Worm (Caenorhabditis elegans) whole organism, mixed stage, embryonic: ENCODE data around the gene C17H11.1.

Source experiments
- M03D4.4 ChIP-seq: sonication (generic microtip); optimal IDR thresholded peaks from 2 replicates; lab custom pipeline; 2017; ENCODE audit warnings: mild to moderate bottlenecking, missing genetic modification characterization, missing compliant biosample characterization
- bed-3 ChIP-seq: fragments of 200-800 bp; sonication (Bioruptor generic); optimal IDR thresholded peaks from 3 replicates; lab custom pipeline; 2018; ENCODE audit warnings: mild to moderate bottlenecking, missing genetic modification characterization, moderate library complexity, missing compliant biosample characterization
- blmp-1 ChIP-seq: fragments of 150-350 bp; optimal IDR thresholded peaks from 2 replicates; lab custom pipeline; 2014; ENCODE audit warnings: missing biosample characterization, missing genetic modification characterization
- ceh-39 ChIP-seq: fragments of 150-350 bp; optimal IDR thresholded peaks from 2 replicates; lab custom pipeline; 2014; ENCODE audit warnings: missing biosample characterization, missing genetic modification characterization
- ceh-43 ChIP-seq: fragments of 200-800 bp; sonication (Bioruptor generic); optimal IDR thresholded peaks from 2 replicates; lab custom pipeline; 2018; ENCODE audit warnings: mild to moderate bottlenecking, missing genetic modification characterization, moderate library complexity, missing compliant biosample characterization
- ceh-83 ChIP-seq: fragments of 200-800 bp; sonication (Bioruptor generic); optimal IDR thresholded peaks from 2 replicates; lab custom pipeline; 2018; ENCODE audit warnings: mild to moderate bottlenecking, missing genetic modification characterization, missing compliant biosample characterization
- drap-1 ChIP-seq: fragments of 200-800 bp; sonication (Bioruptor generic); optimal IDR thresholded peaks from 3 replicates; lab custom pipeline; 2018; ENCODE audit warnings: mild to moderate bottlenecking, missing genetic modification characterization, missing compliant biosample characterization
- elt-1 ChIP-seq: sonication (generic microtip); optimal IDR thresholded peaks from 2 replicates; lab custom pipeline; 2017; ENCODE audit warnings: missing genetic modification characterization, mild to moderate bottlenecking, missing compliant biosample characterization, antibody characterized with exemption, moderate library complexity, borderline replicate concordance; ENCODE audit not compliant: insufficient read depth
- elt-3 ChIP-seq: fragments of 150-350 bp; optimal IDR thresholded peaks from 2 replicates; lab custom pipeline; 2014; ENCODE audit warnings: missing biosample characterization, missing genetic modification characterization
- flh-1 ChIP-seq: fragments of 200-800 bp; sonication (Bioruptor generic); optimal IDR thresholded peaks from 2 replicates; lab custom pipeline; 2018; ENCODE audit warnings: mild to moderate bottlenecking, missing genetic modification characterization, moderate library complexity, missing compliant biosample characterization
- ham-2 ChIP-seq: fragments of 200-800 bp; sonication (Bioruptor generic); optimal IDR thresholded peaks from 2 replicates; lab custom pipeline; 2018; ENCODE audit warnings: mild to moderate bottlenecking, missing genetic modification characterization, missing compliant biosample characterization
- lin-13 ChIP-seq: fragments of 150-350 bp; optimal IDR thresholded peaks from 2 replicates; lab custom pipeline; 2014; ENCODE audit warnings: missing biosample characterization, missing genetic modification characterization
- lin-32 ChIP-seq: fragments of 200-800 bp; sonication (Bioruptor generic); optimal IDR thresholded peaks from 2 replicates; lab custom pipeline; 2018; ENCODE audit warnings: mild to moderate bottlenecking, missing genetic modification characterization, missing compliant biosample characterization
- lsy-2 ChIP-seq: fragments of 150-350 bp; optimal IDR thresholded peaks from 2 replicates; lab custom pipeline; 2014; ENCODE audit warnings: missing biosample characterization, missing genetic modification characterization
- mab-5 ChIP-seq: fragments of 150-350 bp; optimal IDR thresholded peaks from 2 replicates; lab custom pipeline; 2014; ENCODE audit warnings: missing biosample characterization, missing genetic modification characterization
- mep-1 ChIP-seq: fragments of 150-350 bp; optimal IDR thresholded peaks from 2 replicates; lab custom pipeline; 2017; ENCODE audit warnings: missing biosample characterization, missing genetic modification reagents, missing genetic modification characterization, inconsistent platforms
- mls-2 ChIP-seq: sonication (generic microtip); optimal IDR thresholded peaks from 2 replicates; lab custom pipeline; 2016; ENCODE audit warnings: mild to moderate bottlenecking, missing genetic modification characterization, moderate library complexity, missing compliant biosample characterization
- nhr-12 ChIP-seq: fragments of 150-350 bp; optimal IDR thresholded peaks from 2 replicates; lab custom pipeline; 2014; ENCODE audit warnings: missing biosample characterization, missing genetic modification characterization
- nhr-2 ChIP-seq: fragments of 150-350 bp; optimal IDR thresholded peaks from 2 replicates; lab custom pipeline; 2014; ENCODE audit warnings: missing biosample characterization, missing genetic modification characterization
- nhr-237 ChIP-seq: fragments of 150-350 bp; optimal IDR thresholded peaks from 2 replicates; lab custom pipeline; 2014; ENCODE audit warnings: missing biosample characterization, missing genetic modification characterization
- nhr-28 ChIP-seq: fragments of 150-350 bp; optimal IDR thresholded peaks from 2 replicates; lab custom pipeline; 2014; ENCODE audit warnings: missing biosample characterization, missing genetic modification characterization
- nhr-76 ChIP-seq: sonication (generic microtip); optimal IDR thresholded peaks from 2 replicates; lab custom pipeline; 2017; ENCODE audit warnings: missing biosample characterization, missing genetic modification characterization
- pha-4 ChIP-seq: fragments of 150-350 bp; optimal IDR thresholded peaks from 2 replicates; lab custom pipeline; 2018; ENCODE audit warnings: missing biosample characterization, missing genetic modification reagents, missing genetic modification characterization
- sem-2 ChIP-seq: fragments of 200-800 bp; sonication (Bioruptor generic); optimal IDR thresholded peaks from 2 replicates; lab custom pipeline; 2018; ENCODE audit warnings: mild to moderate bottlenecking, missing genetic modification characterization, missing compliant biosample characterization
- sptf-1 ChIP-seq: sonication (generic microtip); optimal IDR thresholded peaks from 2 replicates; lab custom pipeline; 2017; ENCODE audit warnings: mild to moderate bottlenecking, missing genetic modification characterization, moderate library complexity, missing compliant biosample characterization
- tbx-8 ChIP-seq: fragments of 200-800 bp; sonication (Bioruptor generic); optimal IDR thresholded peaks from 2 replicates; lab custom pipeline; 2018; ENCODE audit warnings: mild to moderate bottlenecking, missing genetic modification characterization, moderate library complexity, missing compliant biosample characterization
- unc-120 ChIP-seq: sonication (generic microtip); optimal IDR thresholded peaks from 2 replicates; lab custom pipeline; 2017; ENCODE audit warnings: missing genetic modification characterization, missing compliant biosample characterization; ENCODE audit not compliant: poor library complexity, severe bottlenecking
- unc-39 ChIP-seq: fragments of 150-350 bp; optimal IDR thresholded peaks from 2 replicates; lab custom pipeline; 2014; ENCODE audit warnings: missing biosample characterization, missing genetic modification characterization
- unc-62 ChIP-seq: fragments of 150-350 bp; optimal IDR thresholded peaks from 2 replicates; lab custom pipeline; 2014; ENCODE audit warnings: missing biosample characterization, missing genetic modification reagents, missing genetic modification characterization
- zip-8 ChIP-seq: fragments of 150-350 bp; optimal IDR thresholded peaks from 2 replicates; lab custom pipeline; 2014; ENCODE audit warnings: missing biosample characterization, missing genetic modification characterization
- ztf-11 ChIP-seq: fragments of 150-350 bp; optimal IDR thresholded peaks from 2 replicates; lab custom pipeline; 2014; ENCODE audit warnings: missing biosample characterization, missing genetic modification characterization

Gene C17H11.1

DNA sequence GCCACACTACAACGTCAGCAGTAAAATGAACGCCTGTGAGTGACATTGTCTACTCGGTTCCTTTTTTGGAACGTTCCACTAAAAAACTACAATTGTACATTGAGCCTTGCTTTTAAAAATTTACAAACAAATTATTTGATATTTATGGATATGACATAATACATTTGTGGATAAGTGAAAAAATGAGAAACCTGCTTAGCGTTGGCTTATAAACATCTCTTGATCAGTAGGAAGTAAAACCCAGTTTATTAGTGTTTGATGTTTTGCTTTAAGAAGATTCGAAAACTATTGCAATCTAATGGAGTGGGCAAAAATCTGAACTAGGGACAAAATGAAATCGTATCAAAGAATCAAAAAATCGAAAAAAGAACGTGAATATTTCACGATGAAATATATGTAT lies 43.2 kb downstream of the C17H11.1 start:
- TF ChIP-seq unc-120 (no peak), blmp-1 (tag; lab: Kevin White, UChicago) (no peak), mab-5 (tag; lab: Kevin White, UChicago) (no peak), ham-2 (GFP tag; lab: Kevin White, UChicago) (no peak), ztf-11 (tag; lab: Kevin White, UChicago) (no peak), nhr-237 (tag; lab: Kevin White, UChicago) (no peak), ceh-83 (GFP tag; lab: Kevin White, UChicago) (no peak), ceh-39 (tag; lab: Kevin White, UChicago) (no peak), mls-2 (no peak), elt-1 (no peak)

ce11 chrX:8218653-8219052 lies 44.9 kb downstream of the C17H11.1 start, which contains the start of gene K02A6.4:
K02A6.4 (minus strand) TSS chrX:8218753.
- no peak for TF ChIP-seq tbx-8 (GFP tag; lab: Kevin White, UChicago)

DNA sequence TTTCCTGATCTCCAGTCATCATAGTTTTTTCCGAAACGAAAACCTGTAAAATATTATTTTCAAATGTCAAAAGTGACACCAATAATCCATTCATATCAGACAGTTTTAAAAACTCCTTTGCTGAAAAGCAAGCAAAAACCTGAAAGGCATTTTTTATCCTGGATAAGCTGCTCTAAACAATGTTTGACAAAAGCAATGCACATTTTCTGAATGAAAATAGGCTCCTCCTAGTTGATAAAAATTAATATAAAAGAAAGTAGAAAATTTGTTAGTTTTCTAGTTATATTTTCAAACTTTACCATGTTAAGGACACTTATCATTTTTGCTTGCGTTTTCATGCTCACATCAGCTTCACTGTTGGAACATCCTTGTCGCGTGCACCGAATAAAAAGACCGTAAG lies 45.7 kb downstream of the C17H11.1 start, which contains the start of gene K02A6.1:
K02A6.1 (plus strand) TSS at position 301 of the 400 bp plus-strand sequence.
- no peak for TF ChIP-seq M03D4.4 (tag; lab: Kevin White, UChicago)
- TF ChIP-seq unc-39, result no peak
- TF ChIP-seq elt-3 (tag; lab: Kevin White, UChicago), result no peak
- TF ChIP-seq blmp-1 (tag; lab: Kevin White, UChicago), result no peak
- TF ChIP-seq flh-1 (GFP tag; lab: Kevin White, UChicago), result no peak
- no peak for TF ChIP-seq nhr-76 (tag; lab: Kevin White, UChicago)
- TF ChIP-seq ceh-43 (GFP tag; lab: Kevin White, UChicago), result no peak
- TF ChIP-seq elt-1, result no peak
- TF ChIP-seq nhr-28 (tag; lab: Kevin White, UChicago), result no peak
- no peak for TF ChIP-seq pha-4 (tag; lab: Kevin White, UChicago)
- TF ChIP-seq nhr-2 (tag; lab: Kevin White, UChicago), result no peak
- TF ChIP-seq lin-32, result no peak
- no peak for TF ChIP-seq ceh-39 (tag; lab: Kevin White, UChicago)
- TF ChIP-seq sem-2 (GFP tag; lab: Kevin White, UChicago), result no peak

- TF ChIP-seq bed-3 (GFP tag; lab: Kevin White, UChicago) (no peak), elt-1 (no peak), mab-5 (tag; lab: Kevin White, UChicago) (no peak), lsy-2 (tag; lab: Kevin White, UChicago) (no peak), drap-1 (GFP tag; lab: Kevin White, UChicago) (no peak), ceh-43 (GFP tag; lab: Kevin White, UChicago) (no peak), blmp-1 (tag; lab: Kevin White, UChicago) (no peak), pha-4 (tag; lab: Kevin White, UChicago) (no peak), nhr-12 (no peak), sptf-1 (tag; lab: Kevin White, UChicago) (no peak), lin-13 (tag; lab: Kevin White, UChicago) (no peak), unc-62 (no peak), mep-1 (tag; lab: Kevin White, UChicago) (no peak)
These were observed 51.2 kb downstream of the C17H11.1 start, which contains the start of gene K02A6.2 for ce11 chrX:8224916-8225315. K02A6.2 (minus strand) TSS chrX:8225016.

ce11 chrX:8229221-8229620 lies 55.5 kb downstream of the C17H11.1 start:
- peak; percentile 37 for TF ChIP-seq zip-8 (tag; lab: Kevin White, UChicago)
- TF ChIP-seq ham-2 (GFP tag; lab: Kevin White, UChicago), result no peak
